Worm (Caenorhabditis elegans): ENCODE results near the gene chs-2.

chs-2 gene

DNA sequence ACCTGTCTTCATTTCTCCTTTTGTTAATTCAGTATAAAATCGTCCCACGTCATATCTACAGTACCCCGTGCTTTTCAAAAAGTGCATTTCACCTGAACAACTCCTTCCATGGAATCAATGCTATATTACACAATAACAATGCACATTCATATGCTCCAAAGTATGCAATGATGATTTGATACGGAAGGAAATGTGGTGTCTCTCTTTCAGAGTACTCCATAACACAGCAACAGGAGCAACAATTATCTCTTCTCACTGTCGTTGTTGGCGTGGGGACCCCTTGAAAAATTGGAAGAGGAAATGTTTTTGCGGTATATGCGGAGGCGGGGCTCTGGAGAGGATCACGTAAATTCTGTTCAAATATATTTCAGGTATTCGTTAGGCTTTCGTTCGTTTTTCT, 60.7 kb downstream of the chs-2 start, which contains the start of gene cat-2:
TSS of gene cat-2 (plus strand) at position 301 of the 400 bp plus-strand sequence.
- no peak for TF ChIP-seq aly-1 (tag; optimal IDR thresholded peaks at IDR 0.05)
- no peak for TF ChIP-seq F13C5.2 (tag; optimal IDR thresholded peaks at IDR 0.05)
- no peak for TF ChIP-seq B0310.2 (tag; optimal IDR thresholded peaks at IDR 0.05)
- no peak for TF ChIP-seq scrt-1 (GFP tag; IDR thresholded peaks at IDR 0.05)
- TF ChIP-seq ceh-13 (GFP tag; optimal IDR thresholded peaks at IDR 0.05) = no peak
- TF ChIP-seq ceh-36 (tag; optimal IDR thresholded peaks at IDR 0.05) = no peak
- no peak for TF ChIP-seq tra-4 (tag; optimal IDR thresholded peaks at IDR 0.05)
- no peak for TF ChIP-seq hmbx-1 (tag; optimal IDR thresholded peaks at IDR 0.05)
- TF ChIP-seq pes-1 (GFP tag; IDR thresholded peaks at IDR 0.05) = no peak
- TF ChIP-seq sea-1 (GFP tag; conservative IDR thresholded peaks at IDR 0.05) = no peak
- TF ChIP-seq tbx-37 (GFP tag; conservative IDR thresholded peaks at IDR 0.05) = no peak
- TF ChIP-seq hnd-1 (tag; optimal IDR thresholded peaks at IDR 0.05) = no peak
- no peak for TF ChIP-seq flt-1 (GFP tag; IDR thresholded peaks at IDR 0.05)
- no peak for TF ChIP-seq tbx-11 (GFP tag; IDR thresholded peaks at IDR 0.05)
- no peak for TF ChIP-seq hmg-4 (GFP tag; optimal IDR thresholded peaks at IDR 0.05)
- no peak for TF ChIP-seq ets-7 (tag; optimal IDR thresholded peaks at IDR 0.05)
- no peak for TF ChIP-seq ama-1 (optimal IDR thresholded peaks at IDR 0.05)

Data from whole organism, early embryonic.